Fruit fly (Drosophila melanogaster): ENCODE data around the gene Mesh1.

Mesh1 gene

dm6 chr3R:29214982-29215533, 12.7 kb upstream of the Mesh1 start (continued):
- TF ChIP-seq CG12659 (GFP tag; optimal IDR thresholded peaks at IDR 0.05) (no peak), nerfin-2 (GFP tag; IDR thresholded peaks at IDR 0.05; ENCODE audit: partially characterized antibody) (no peak), crp (GFP tag; optimal IDR thresholded peaks at IDR 0.05) (no peak), GATAe (GFP tag; conservative IDR thresholded peaks at IDR 0.05) (no peak), gcm (GFP tag; optimal IDR thresholded peaks at IDR 0.05) (no peak), sd (tag; optimal IDR thresholded peaks at IDR 0.05) (peak; percentile 85), Usf (GFP tag; optimal IDR thresholded peaks at IDR 0.05) (no peak), Ets97D (GFP tag; optimal IDR thresholded peaks at IDR 0.05) (no peak), slp2 (GFP tag; optimal IDR thresholded peaks at IDR 0.05) (no peak), Dip3 (GFP tag; optimal IDR thresholded peaks at IDR 0.05) (no peak), CG17612 (GFP tag; IDR thresholded peaks at IDR 0.05) (no peak), CG10431 (GFP tag; optimal IDR thresholded peaks at IDR 0.05) (no peak), CG10274 (GFP tag; optimal IDR thresholded peaks at IDR 0.05) (no peak), corto (GFP tag; optimal IDR thresholded peaks at IDR 0.05) (no peak), CG2129 (GFP tag; IDR thresholded peaks at IDR 0.05; ENCODE audit: partially characterized antibody) (no peak), danr (GFP tag; IDR thresholded peaks at IDR 0.05) (no peak), gsb-n (tag; optimal IDR thresholded peaks at IDR 0.05) (no peak), Pdp1 (GFP tag; optimal IDR thresholded peaks at IDR 0.05) (peak in 1 of 2 experiments; percentile 46), Trl (optimal IDR thresholded peaks at IDR 0.05) (peak; percentile 73 to 77), Trl (GFP tag; optimal IDR thresholded peaks at IDR 0.05) (peak; percentile 8), E2f1 (GFP tag; IDR thresholded peaks at IDR 0.05) (no peak), CG10543 (GFP tag; optimal IDR thresholded peaks at IDR 0.05) (peak; percentile 51), CG10147 (GFP tag; optimal IDR thresholded peaks at IDR 0.05) (no peak), ttk (GFP tag; IDR thresholded peaks at IDR 0.05) (no peak), Hand (GFP tag; optimal IDR thresholded peaks at IDR 0.05) (no peak), CG11504 (tag; optimal IDR thresholded peaks at IDR 0.05) (peak; percentile 74), CG3163 (GFP tag; optimal IDR thresholded peaks at IDR 0.05) (peak; percentile 90), her (GFP tag; optimal IDR thresholded peaks at IDR 0.05) (no peak), gsb (GFP tag; IDR thresholded peaks at IDR 0.05) (no peak), pan (optimal IDR thresholded peaks at IDR 0.05) (no peak), pan (GFP tag; optimal IDR thresholded peaks at IDR 0.05 in 1 of 2, IDR thresholded peaks at IDR 0.05 in 1 of 2) (peak in 1 of 2 experiments; percentile 25), bowl (GFP tag; IDR thresholded peaks at IDR 0.05) (no peak), Aef1 (GFP tag; IDR thresholded peaks at IDR 0.05) (no peak), exex (tag; optimal IDR thresholded peaks at IDR 0.05) (peak; percentile 60), bab2 (GFP tag; optimal IDR thresholded peaks at IDR 0.05) (no peak), Gsc (GFP tag; IDR thresholded peaks at IDR 0.05) (no peak), CG17359 (tag; optimal IDR thresholded peaks at IDR 0.05) (peak; percentile 23), hbn (GFP tag; IDR thresholded peaks at IDR 0.05; ENCODE audit: partially characterized antibody) (no peak), CG11560 (tag; IDR thresholded peaks at IDR 0.05) (no peak), CG12071 (GFP tag; optimal IDR thresholded peaks at IDR 0.05) (no peak), wek (GFP tag; optimal IDR thresholded peaks at IDR 0.05) (no peak), CG3847 (GFP tag; IDR thresholded peaks at IDR 0.05) (no peak), slou (GFP tag; optimal IDR thresholded peaks at IDR 0.05) (no peak), Lpt (GFP tag; optimal IDR thresholded peaks at IDR 0.05) (no peak), CG7786 (GFP tag; optimal IDR thresholded peaks at IDR 0.05) (no peak), Nf-YC (tag; optimal IDR thresholded peaks at IDR 0.05) (no peak), CG6683 (GFP tag; optimal IDR thresholded peaks at IDR 0.05) (no peak), Sin3A (optimal IDR thresholded peaks at IDR 0.05) (no peak), ac (GFP tag; optimal IDR thresholded peaks at IDR 0.05) (no peak), HLH54F (GFP tag; optimal IDR thresholded peaks at IDR 0.05) (no peak), Chrac-16 (GFP tag; optimal IDR thresholded peaks at IDR 0.05) (no peak), nmo (GFP tag; optimal IDR thresholded peaks at IDR 0.05) (no peak)
